Worm (Caenorhabditis elegans): ENCODE data around the gene W05E10.1.

- TF ChIP-seq hrde-1 (tag; optimal IDR thresholded peaks at IDR 0.05; ENCODE audit: borderline replicate concordance) = no peak
- no peak for TF ChIP-seq pha-4 (tag; optimal IDR thresholded peaks at IDR 0.05)
- TF ChIP-seq lin-35 (GFP tag; optimal IDR thresholded peaks at IDR 0.05) = no peak
- no peak for TF ChIP-seq hlh-12 (tag; optimal IDR thresholded peaks at IDR 0.05)
- TF ChIP-seq F37B4.10 (GFP tag; IDR thresholded peaks at IDR 0.05) = no peak
These were observed 10.8 kb downstream of the W05E10.1 start for ce11 chrV:11680519-11681203.
